Worm (Caenorhabditis elegans) whole organism, L2 larva: ENCODE results near the gene gcst-1.

Experiments used
- alr-1 ChIP-seq: fragments of 150-350 bp; optimal IDR thresholded peaks from 2 replicates; lab custom pipeline; 2014; ENCODE audit warnings: missing biosample characterization, missing genetic modification characterization
- blmp-1 ChIP-seq: sonication (generic microtip); optimal IDR thresholded peaks from 2 replicates; lab custom pipeline; 2017; ENCODE audit warnings: missing genetic modification characterization, mild to moderate bottlenecking, missing compliant biosample characterization, antibody characterized with exemption, moderate library complexity; ENCODE audit not compliant: insufficient read depth
- dmd-4 ChIP-seq: sonication (generic microtip); optimal IDR thresholded peaks from 2 replicates; lab custom pipeline; 2017; ENCODE audit warnings: missing biosample characterization, missing genetic modification characterization
- elt-3 ChIP-seq: sonication (generic microtip); optimal IDR thresholded peaks from 2 replicates; lab custom pipeline; 2017; ENCODE audit warnings: missing biosample characterization, missing genetic modification characterization
- mab-5 ChIP-seq: fragments of 150-350 bp; optimal IDR thresholded peaks from 2 replicates; lab custom pipeline; 2014; ENCODE audit warnings: missing biosample characterization, missing genetic modification characterization
- mdl-1 ChIP-seq, 2 experiments: fragments of 150-350 bp in 1 of 2; sonication (generic microtip) in 1 of 2; optimal IDR thresholded peaks; 2 replicates each; lab custom pipeline; 2017; ENCODE audit warnings: missing biosample characterization in 2 of 2, missing genetic modification characterization in 2 of 2
- nhr-11 ChIP-seq: fragments of 150-350 bp; optimal IDR thresholded peaks from 2 replicates; lab custom pipeline; 2014; ENCODE audit warnings: missing biosample characterization, missing genetic modification characterization
- nhr-237 ChIP-seq: fragments of 150-350 bp; optimal IDR thresholded peaks from 2 replicates; lab custom pipeline; 2014; ENCODE audit warnings: missing biosample characterization, missing genetic modification characterization
- nhr-77 ChIP-seq: fragments of 150-350 bp; optimal IDR thresholded peaks from 2 replicates; lab custom pipeline; 2014; ENCODE audit warnings: missing biosample characterization, missing genetic modification characterization
- skn-1 ChIP-seq: sonication (generic microtip); optimal IDR thresholded peaks from 2 replicates; lab custom pipeline; 2017; ENCODE audit warnings: missing biosample characterization, missing genetic modification characterization
- snpc-4 ChIP-seq: fragments of 150-350 bp; optimal IDR thresholded peaks from 2 replicates; lab custom pipeline; 2014; ENCODE audit warnings: missing biosample characterization, missing genetic modification characterization
- unc-39 ChIP-seq: fragments of 150-350 bp; optimal IDR thresholded peaks from 2 replicates; lab custom pipeline; 2014; ENCODE audit warnings: missing biosample characterization, missing genetic modification characterization

DNA sequence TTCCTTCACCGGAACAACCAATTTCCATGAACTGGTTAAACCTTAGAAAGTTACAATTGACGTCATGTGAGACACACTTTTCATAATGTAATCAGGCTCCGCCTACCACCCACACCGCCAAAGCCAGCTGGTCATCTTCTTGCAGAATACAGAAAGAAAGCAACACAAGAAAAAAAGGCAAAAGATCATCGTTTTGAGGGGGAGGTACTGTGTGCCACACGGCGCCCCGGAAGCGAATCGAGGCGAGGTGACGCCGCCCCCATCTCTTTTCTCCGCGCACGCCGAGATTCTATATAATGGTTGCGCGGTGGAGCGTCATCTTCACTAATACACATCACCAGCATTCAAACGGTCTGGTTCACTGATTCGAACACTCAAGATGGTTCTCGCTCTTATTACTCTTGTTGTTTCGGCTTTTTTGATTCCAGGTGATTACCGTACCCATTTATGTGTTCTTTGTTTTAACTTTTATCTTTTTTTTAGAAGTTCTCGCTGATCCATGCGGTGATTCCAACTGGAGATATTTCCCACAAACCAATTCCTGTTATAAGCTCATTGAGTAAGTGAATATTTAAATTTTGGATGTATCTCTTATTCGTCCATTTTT, 12.8 kb upstream of the gcst-1 start, which contains the start of gene clec-1:
- no peak for TF ChIP-seq dmd-4 (tag; lab: Kevin White, UChicago)
- TF ChIP-seq nhr-77 (tag; lab: Kevin White, UChicago), result no peak
- TF ChIP-seq mdl-1 (tag; optimal IDR thresholded peaks at IDR 0.05; lab: Kevin White, UChicago), result no peak
- no peak for TF ChIP-seq nhr-237
- no peak for TF ChIP-seq mab-5
- TF ChIP-seq alr-1 (tag; lab: Kevin White, UChicago), result no peak
- no peak for TF ChIP-seq snpc-4 (tag; lab: Kevin White, UChicago)
- TF ChIP-seq blmp-1 (tag; lab: Kevin White, UChicago), result no peak
- TF ChIP-seq elt-3 (tag; lab: Kevin White, UChicago), result no peak
- no peak for TF ChIP-seq skn-1
- no peak for TF ChIP-seq nhr-11 (tag; lab: Kevin White, UChicago)
- TF ChIP-seq unc-39 (tag; lab: Kevin White, UChicago), result no peak
